Fruit fly (Drosophila melanogaster) whole organism, embryonic: ENCODE results near the gene CG7071.

Experiments
- ATbp ChIP-seq: fragments of 200-800 bp; sonication (Bioruptor generic); optimal IDR thresholded peaks from 2 replicates; lab custom pipeline; 2017; ENCODE audit warnings: missing biosample characterization, mild to moderate bottlenecking, missing genetic modification characterization, missing genetic modification reagents
- Antp ChIP-seq: fragments of 200-800 bp; sonication (Bioruptor generic); optimal IDR thresholded peaks from 3 replicates; lab custom pipeline; 2016; ENCODE audit warnings: missing biosample characterization, missing genetic modification characterization
- CG10543 ChIP-seq: fragments of 200-800 bp; sonication (Bioruptor generic); optimal IDR thresholded peaks from 3 replicates; lab custom pipeline; 2017; ENCODE audit warnings: missing biosample characterization, mild to moderate bottlenecking, missing genetic modification characterization, moderate library complexity
- CG12071 ChIP-seq: fragments of 200-800 bp; sonication (Bioruptor generic); optimal IDR thresholded peaks from 3 replicates; lab custom pipeline; 2018; ENCODE audit warnings: missing biosample characterization, mild to moderate bottlenecking, missing genetic modification characterization
- CG12155 ChIP-seq: fragments of 200-800 bp; sonication (Bioruptor generic); optimal IDR thresholded peaks from 3 replicates; lab custom pipeline; 2016; ENCODE audit warnings: missing biosample characterization, missing genetic modification characterization
- CG14710 ChIP-seq: fragments of 200-800 bp; sonication (Bioruptor generic); optimal IDR thresholded peaks from 3 replicates; lab custom pipeline; 2019; ENCODE audit warnings: missing biosample characterization, mild to moderate bottlenecking, missing genetic modification characterization, moderate library complexity
- CG15479 ChIP-seq: fragments of 200-800 bp; sonication (Bioruptor generic); optimal IDR thresholded peaks from 3 replicates; lab custom pipeline; 2019; ENCODE audit warnings: missing biosample characterization, mild to moderate bottlenecking, missing genetic modification characterization, moderate library complexity
- CG1602 ChIP-seq: fragments of 200-800 bp; sonication (Bioruptor generic); optimal IDR thresholded peaks from 3 replicates; lab custom pipeline; 2016; ENCODE audit warnings: missing biosample characterization, missing genetic modification characterization
- CG17361 ChIP-seq: fragments of 200-800 bp; sonication (Bioruptor generic); IDR thresholded peaks from 3 replicates; pipeline ENCODE4 v1.3.6; 2022; ENCODE audit warnings: missing biosample characterization, missing genetic modification characterization
- CG17912 ChIP-seq: fragments of 200-800 bp; sonication (Bioruptor generic); optimal IDR thresholded peaks from 2 replicates; lab custom pipeline; 2018; ENCODE audit warnings: missing biosample characterization, mild to moderate bottlenecking, missing genetic modification characterization
- CG2712 ChIP-seq: fragments of 200-800 bp; optimal IDR thresholded peaks from 3 replicates; lab custom pipeline; 2019; ENCODE audit warnings: missing biosample characterization, mild to moderate bottlenecking, missing genetic modification characterization, moderate library complexity
- CG30020 ChIP-seq: fragments of 200-800 bp; optimal IDR thresholded peaks from 2 replicates; lab custom pipeline; 2019; ENCODE audit warnings: missing biosample characterization, mild to moderate bottlenecking, missing genetic modification characterization, moderate library complexity
- CG31224 ChIP-seq: fragments of 200-800 bp; sonication (Bioruptor generic); IDR thresholded peaks from 2 replicates; pipeline ENCODE4 v1.3.6; 2022; ENCODE audit warnings: missing biosample characterization, missing genetic modification characterization
- CG3407 ChIP-seq: fragments of 200-800 bp; sonication (Bioruptor generic); optimal IDR thresholded peaks from 2 replicates; lab custom pipeline; 2018; ENCODE audit warnings: missing biosample characterization, mild to moderate bottlenecking, missing genetic modification characterization
- CG3847 ChIP-seq: fragments of 200-800 bp; sonication (Bioruptor generic); IDR thresholded peaks from 2 replicates; pipeline ENCODE4 v1.3.6; 2022; ENCODE audit warnings: missing biosample characterization, missing genetic modification characterization
- CG3995 ChIP-seq: fragments of 200-800 bp; sonication (Bioruptor generic); optimal IDR thresholded peaks from 3 replicates; lab custom pipeline; 2016; ENCODE audit warnings: missing biosample characterization, missing genetic modification characterization
- CG4360 ChIP-seq: fragments of 200-800 bp; sonication (Bioruptor generic); IDR thresholded peaks from 2 replicates; pipeline ENCODE4 v1.3.6; 2022; ENCODE audit warnings: missing biosample characterization, missing genetic modification characterization
- CG4854 ChIP-seq: fragments of 200-800 bp; sonication (Bioruptor generic); optimal IDR thresholded peaks from 2 replicates; lab custom pipeline; 2016; ENCODE audit warnings: missing biosample characterization, missing genetic modification characterization, inconsistent platforms
- CG6854 ChIP-seq: fragments of 200-800 bp; sonication (Bioruptor generic); optimal IDR thresholded peaks from 3 replicates; lab custom pipeline; 2017; ENCODE audit warnings: missing biosample characterization, mild to moderate bottlenecking, missing genetic modification characterization
- CG7928 ChIP-seq: fragments of 200-800 bp; sonication (Bioruptor generic); optimal IDR thresholded peaks from 2 replicates; lab custom pipeline; 2017; ENCODE audit warnings: missing biosample characterization, mild to moderate bottlenecking, missing genetic modification characterization
- CG9215 ChIP-seq: fragments of 200-800 bp; sonication (Bioruptor generic); IDR thresholded peaks from 2 replicates; pipeline ENCODE4 v1.3.6; 2022; ENCODE audit warnings: missing biosample characterization, missing genetic modification characterization
- CG9932 ChIP-seq: fragments of 200-800 bp; sonication (Bioruptor generic); IDR thresholded peaks from 2 replicates; pipeline ENCODE4 v1.3.6; 2022; ENCODE audit warnings: missing biosample characterization, missing genetic modification characterization
- Dfd ChIP-seq, 2 experiments: fragments of >200 bp; optimal IDR thresholded peaks; 2 replicates each; lab custom pipeline; 2017; ENCODE audit warnings: missing biosample characterization in 2 of 2, missing genetic modification characterization in 2 of 2
- Hsf ChIP-seq: fragments of 200-800 bp; sonication (Bioruptor generic); optimal IDR thresholded peaks from 3 replicates; lab custom pipeline; 2016; ENCODE audit warnings: missing biosample characterization, missing genetic modification characterization
- MTF-1 ChIP-seq: fragments of 200-800 bp; sonication (Bioruptor generic); optimal IDR thresholded peaks from 2 replicates; lab custom pipeline; 2018; ENCODE audit warnings: missing biosample characterization, mild to moderate bottlenecking, missing genetic modification characterization, borderline replicate concordance
- Ptx1 ChIP-seq: fragments of 200-800 bp; sonication (Bioruptor generic); IDR thresholded peaks from 2 replicates; pipeline ENCODE4 v1.3.6; 2022; ENCODE audit warnings: missing biosample characterization, missing genetic modification characterization
- Sry-δ ChIP-seq: fragments of 200-800 bp; sonication (Bioruptor generic); optimal IDR thresholded peaks from 2 replicates; lab custom pipeline; 2016; ENCODE audit warnings: missing biosample characterization, missing genetic modification characterization
- Xbp1 ChIP-seq: fragments of 200-800 bp; sonication (Bioruptor generic); optimal IDR thresholded peaks from 3 replicates; lab custom pipeline; 2016; ENCODE audit warnings: missing biosample characterization, mild to moderate bottlenecking, missing genetic modification characterization
- abd-A ChIP-seq: fragments of 200-800 bp; sonication (Bioruptor generic); optimal IDR thresholded peaks from 3 replicates; lab custom pipeline; 2019; ENCODE audit warnings: missing biosample characterization, mild to moderate bottlenecking, missing genetic modification characterization, moderate library complexity
- aop ChIP-seq: fragments of 200-800 bp; sonication (Bioruptor generic); IDR thresholded peaks from 2 replicates; pipeline ENCODE4 v1.3.6; 2022; ENCODE audit warnings: missing biosample characterization, missing genetic modification characterization
- ap ChIP-seq: fragments of 200-800 bp; sonication (Bioruptor generic); IDR thresholded peaks from 2 replicates; pipeline ENCODE4 v1.3.6; 2022; ENCODE audit warnings: missing biosample characterization, missing genetic modification characterization
- corto ChIP-seq: fragments of 200-800 bp; sonication (Bioruptor generic); optimal IDR thresholded peaks from 2 replicates; lab custom pipeline; 2016; ENCODE audit warnings: missing biosample characterization, mild to moderate bottlenecking, missing genetic modification characterization, moderate library complexity
- dan ChIP-seq: fragments of 200-800 bp; sonication (Bioruptor generic); IDR thresholded peaks from 2 replicates; pipeline ENCODE4 v1.3.6; 2022; ENCODE audit warnings: missing biosample characterization, missing genetic modification characterization
- danr ChIP-seq: fragments of 200-800 bp; sonication (Bioruptor generic); IDR thresholded peaks from 2 replicates; pipeline ENCODE4 v1.3.6; 2022; ENCODE audit warnings: missing biosample characterization, missing genetic modification characterization
- esg ChIP-seq: fragments of 200-800 bp; sonication (Bioruptor generic); conservative IDR thresholded peaks from 2 replicates; pipeline ENCODE4 v1.3.6; 2022; ENCODE audit warnings: missing biosample characterization, missing genetic modification characterization
- fd64A ChIP-seq: fragments of 200-800 bp; sonication (Bioruptor generic); optimal IDR thresholded peaks from 3 replicates; lab custom pipeline; 2018; ENCODE audit warnings: missing biosample characterization, mild to moderate bottlenecking, missing genetic modification characterization
- insv ChIP-seq, 2 experiments: fragments of 200-800 bp; sonication (Bioruptor generic); optimal IDR thresholded peaks; 3 replicates each; lab custom pipeline; 2016 to 2018; ENCODE audit warnings: missing biosample characterization in 2 of 2, missing genetic modification characterization in 2 of 2
- jigr1 ChIP-seq: fragments of 200-800 bp; sonication (Bioruptor generic); IDR thresholded peaks from 3 replicates; pipeline ENCODE4 v1.3.6; 2022; ENCODE audit warnings: missing biosample characterization, missing genetic modification characterization
- kay ChIP-seq: fragments of 200-800 bp; sonication (Bioruptor generic); optimal IDR thresholded peaks from 2 replicates; lab custom pipeline; 2016; ENCODE audit warnings: missing biosample characterization, missing genetic modification characterization
- knrl ChIP-seq: fragments of 200-800 bp; sonication (Bioruptor generic); IDR thresholded peaks from 3 replicates; pipeline ENCODE4 v1.3.6; 2022; ENCODE audit warnings: missing biosample characterization, missing genetic modification characterization; ENCODE audit not compliant: partially characterized antibody
- nerfin-1 ChIP-seq: fragments of 200-800 bp; sonication (Bioruptor generic); optimal IDR thresholded peaks from 3 replicates; lab custom pipeline; 2019; ENCODE audit warnings: missing biosample characterization, mild to moderate bottlenecking, missing genetic modification characterization, moderate library complexity
- ro ChIP-seq: fragments of 200-800 bp; sonication (Bioruptor generic); IDR thresholded peaks from 2 replicates; pipeline ENCODE4 v1.3.6; 2022; ENCODE audit warnings: missing biosample characterization, missing genetic modification characterization
- sc ChIP-seq, 3 experiments: fragments of >200 bp in 2 of 3; fragments of 200-800 bp in 1 of 3; sonication (Bioruptor generic) in 1 of 3; optimal IDR thresholded peaks; 2 replicates in 2 of 3; 3 replicates in 1 of 3; lab custom pipeline; 2017; ENCODE audit warnings: mild to moderate bottlenecking in 1 of 3, missing biosample characterization in 1 of 3, missing genetic modification characterization in 1 of 3, missing genetic modification reagents in 1 of 3
- sens ChIP-seq: fragments of 200-800 bp; sonication (Bioruptor generic); peaks from one replicate; lab custom pipeline; 2016; ENCODE audit warnings: missing biosample characterization, missing genetic modification characterization
- sima ChIP-seq: fragments of 200-800 bp; sonication (Bioruptor generic); optimal IDR thresholded peaks from 2 replicates; lab custom pipeline; 2016; ENCODE audit warnings: missing biosample characterization, missing genetic modification characterization
- so ChIP-seq: fragments of 200-800 bp; sonication (Bioruptor generic); IDR thresholded peaks from 3 replicates; pipeline ENCODE4 v1.3.6; 2022; ENCODE audit warnings: missing biosample characterization, missing genetic modification characterization
- toy ChIP-seq: fragments of 200-800 bp; sonication (Bioruptor generic); IDR thresholded peaks from 2 replicates; pipeline ENCODE4 v1.3.6; 2022; ENCODE audit warnings: missing biosample characterization, missing genetic modification characterization
- usp ChIP-seq: fragments of >200 bp; optimal IDR thresholded peaks from 2 replicates; lab custom pipeline; 2017; ENCODE audit warnings: missing biosample characterization, missing genetic modification characterization
- z ChIP-seq: fragments of 200-800 bp; sonication (Bioruptor generic); IDR thresholded peaks from 3 replicates; pipeline ENCODE4 v1.3.6; 2022; ENCODE audit warnings: missing biosample characterization, missing genetic modification characterization
- zf30C ChIP-seq: fragments of 200-800 bp; sonication (Bioruptor generic); optimal IDR thresholded peaks from 3 replicates; lab custom pipeline; 2018; ENCODE audit warnings: missing biosample characterization, mild to moderate bottlenecking, missing genetic modification characterization
- zfh2 ChIP-seq: fragments of 200-800 bp; sonication (Bioruptor generic); optimal IDR thresholded peaks from 2 replicates; lab custom pipeline; 2016; ENCODE audit warnings: missing biosample characterization, missing genetic modification characterization

CG7071 gene

dm6 chr3R:22368777-22369214 lies 6.4 kb downstream of the CG7071 start (continued):
- TF ChIP-seq CG12071 (GFP tag; lab: Kevin White, UChicago) (peak; percentile 6), CG9932 (peak; percentile 82), MTF-1 (GFP tag; lab: Kevin White, UChicago) (no peak), nerfin-1 (tag; lab: Kevin White, UChicago) (no peak), CG12155 (GFP tag; lab: Kevin White, UChicago) (peak; percentile 44), CG2712 (tag; lab: Kevin White, UChicago) (peak; percentile 64), Ptx1 (peak; percentile 82), usp (GFP tag; lab: Kevin White, UChicago) (no peak), CG10543 (GFP tag; lab: Kevin White, UChicago) (peak; percentile 61), CG1602 (peak; percentile 24), jigr1 (GFP tag; lab: Robert Waterston, UW) (peak; percentile 60; the same call in 1 of the 3 replicates), zfh2 (GFP tag; lab: Kevin White, UChicago) (peak; percentile 45), CG3407 (GFP tag; lab: Kevin White, UChicago) (peak; percentile 39), CG4360 (GFP tag; lab: Robert Waterston, UW) (no peak; the same call in 1 of the 2 replicates), Antp (GFP tag; lab: Kevin White, UChicago) (peak; percentile 12), so (GFP tag; lab: Robert Waterston, UW) (peak; percentile 77; the same call in 2 of the 3 replicates), esg (GFP tag; lab: Robert Waterston, UW) (peak; percentile 73), CG3847 (GFP tag; lab: Robert Waterston, UW) (peak; percentile 79), CG3995 (GFP tag; lab: Kevin White, UChicago) (no peak), ATbp (peak; percentile 54), sens (GFP tag; lab: Kevin White, UChicago) (peak; percentile 95), CG17912 (GFP tag; lab: Kevin White, UChicago) (no peak), ro (GFP tag; lab: Robert Waterston, UW) (no peak), knrl (GFP tag; lab: Robert Waterston, UW) (no peak), CG4854 (GFP tag; lab: Kevin White, UChicago) (no peak), z (GFP tag; lab: Robert Waterston, UW) (no peak), danr (GFP tag; lab: Robert Waterston, UW) (no peak), sc (optimal IDR thresholded peaks at IDR 0.05; lab: Kevin White, UChicago) (no peak), sc (GFP tag; optimal IDR thresholded peaks at IDR 0.05; lab: Kevin White, UChicago) (peak; percentile 17), CG17361 (GFP tag; lab: Robert Waterston, UW) (peak; percentile 61), CG14710 (tag; lab: Kevin White, UChicago) (peak; percentile 7), aop (no peak), ap (GFP tag; lab: Robert Waterston, UW) (peak; percentile 61; the same call in 1 of the 2 replicates), fd64A (GFP tag; lab: Kevin White, UChicago) (no peak), CG9215 (GFP tag; lab: Robert Waterston, UW) (peak; percentile 73), CG7928 (GFP tag; lab: Kevin White, UChicago) (no peak), zf30C (GFP tag; lab: Kevin White, UChicago) (no peak), dan (GFP tag; lab: Robert Waterston, UW) (no peak), Sry-δ (GFP tag; lab: Kevin White, UChicago) (no peak), abd-A (tag; lab: Kevin White, UChicago) (no peak), sima (GFP tag; lab: Kevin White, UChicago) (no peak), CG6854 (GFP tag; lab: Kevin White, UChicago) (peak; percentile 46), corto (GFP tag; lab: Kevin White, UChicago) (peak; percentile 69), CG30020 (tag; lab: Kevin White, UChicago) (peak; percentile 6), Hsf (GFP tag; lab: Kevin White, UChicago) (peak; percentile 37), kay (GFP tag; lab: Kevin White, UChicago) (peak; percentile 60), toy (GFP tag; lab: Robert Waterston, UW) (0 out of 2 replicates have a peak, but pooled peaks have one; percentile 51), insv (GFP tag; optimal IDR thresholded peaks at IDR 0.05; lab: Kevin White, UChicago) (peak in 1 of 2 experiments; percentile 16), Xbp1 (GFP tag; lab: Kevin White, UChicago) (peak; percentile 56), CG15479 (GFP tag; lab: Kevin White, UChicago) (no peak), Dfd (GFP tag; optimal IDR thresholded peaks at IDR 0.05; lab: Kevin White, UChicago) (no peak), CG31224 (GFP tag; lab: Robert Waterston, UW) (peak; percentile 59)
